Fruit fly (Drosophila melanogaster): Measurements from ENCODE around the gene Tmtc1.

- TF ChIP-seq pan (optimal IDR thresholded peaks at IDR 0.05) (no peak), usp (GFP tag; optimal IDR thresholded peaks at IDR 0.05) (no peak), Dll (optimal IDR thresholded peaks at IDR 0.05) (no peak), psq (optimal IDR thresholded peaks at IDR 0.05) (no peak)
Observed at dm6 chr2L:2739820-2740230, 62.3 kb downstream of the Tmtc1 start, which contains the start of gene Hrs.

Data from whole organism.